Fruit fly (Drosophila melanogaster) S2 (cell line): ENCODE data around the gene Orp8.

ENCODE experiments used
- CG8478 ChIP-seq: fragments of >200 bp; optimal IDR thresholded peaks from 2 replicates; lab custom pipeline; 2018
- CTCF ChIP-seq, 2 experiments: fragments of >200 bp; optimal IDR thresholded peaks; 2 replicates each; lab custom pipeline; 2018

Orp8 gene

dm6 chr3R:20276760-20277159, 32.4 kb upstream of the Orp8 start:
- no peak for TF ChIP-seq CG8478 (lab: Kevin White, UChicago)

dm6 chr3R:20280518-20280981, 28.6 kb upstream of the Orp8 start:
- no peak for TF ChIP-seq CTCF (optimal IDR thresholded peaks at IDR 0.05; lab: Kevin White, UChicago)
- TF ChIP-seq CG8478 (lab: Kevin White, UChicago) = no peak

DNA sequence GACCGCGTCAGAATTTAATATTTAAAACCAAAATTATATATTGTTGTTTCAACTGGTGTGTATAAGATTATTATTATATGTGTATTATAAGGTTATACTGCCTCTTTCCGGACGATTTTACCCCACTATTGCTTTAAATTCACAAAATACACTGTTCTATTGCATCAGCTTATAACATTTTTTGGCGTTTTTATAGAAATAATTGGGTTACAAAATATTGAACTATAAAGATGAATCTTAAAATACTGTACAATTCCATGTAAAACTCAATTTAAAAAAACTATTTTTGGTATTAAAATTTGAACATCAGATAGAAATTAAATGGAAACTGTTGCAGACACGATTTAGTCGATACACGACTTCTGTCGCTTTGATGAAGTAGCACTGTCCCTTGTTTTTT, 27.0 kb upstream of the Orp8 start:
- TF ChIP-seq CG8478 (lab: Kevin White, UChicago) = no peak
- no peak for TF ChIP-seq CTCF (optimal IDR thresholded peaks at IDR 0.05; lab: Kevin White, UChicago)

- TF ChIP-seq CG8478 (lab: Kevin White, UChicago) = no peak
- TF ChIP-seq CTCF (optimal IDR thresholded peaks at IDR 0.05; lab: Kevin White, UChicago) = no peak
Observed at dm6 chr3R:20282769-20283530, 26.2 kb upstream of the Orp8 start.

DNA sequence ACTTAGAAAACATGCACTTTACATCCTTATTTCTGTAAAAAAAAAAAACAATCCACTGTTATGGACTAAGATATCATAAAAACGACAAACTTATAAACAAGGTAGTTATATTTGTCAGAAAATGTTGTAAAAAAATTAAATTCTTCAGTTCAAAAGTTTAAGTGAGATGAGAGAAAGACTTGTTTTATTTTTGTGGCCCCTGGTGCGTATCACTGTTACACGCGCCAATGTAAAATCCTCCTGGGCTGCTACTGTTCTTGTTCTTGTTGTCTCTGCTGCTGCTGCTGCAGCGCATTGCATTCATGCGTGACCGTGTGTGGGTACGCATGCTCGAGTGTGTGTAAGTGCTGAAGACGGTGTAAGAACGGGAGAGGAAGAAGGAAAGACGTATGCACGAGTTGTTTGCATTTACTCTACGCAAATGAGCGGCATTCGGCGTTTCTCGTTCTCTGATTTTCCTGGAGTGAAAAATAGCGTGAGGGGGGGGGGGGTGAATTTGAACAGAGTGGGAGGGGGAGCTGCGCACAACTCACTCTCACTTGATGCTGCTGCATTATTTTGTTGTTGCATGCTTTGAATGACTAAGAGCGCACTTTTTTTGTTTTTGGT, 25.5 kb upstream of the Orp8 start:
- TF ChIP-seq CTCF (optimal IDR thresholded peaks at IDR 0.05; lab: Kevin White, UChicago) (no peak), CG8478 (lab: Kevin White, UChicago) (no peak)

- TF ChIP-seq CTCF (optimal IDR thresholded peaks at IDR 0.05; lab: Kevin White, UChicago) (no peak), CG8478 (lab: Kevin White, UChicago) (no peak)
Observed at dm6 chr3R:20284140-20284911, 24.8 kb upstream of the Orp8 start.

dm6 chr3R:20285678-20286449, 23.3 kb upstream of the Orp8 start:
- TF ChIP-seq CTCF (optimal IDR thresholded peaks at IDR 0.05; lab: Kevin White, UChicago) (no peak), CG8478 (lab: Kevin White, UChicago) (no peak)

DNA sequence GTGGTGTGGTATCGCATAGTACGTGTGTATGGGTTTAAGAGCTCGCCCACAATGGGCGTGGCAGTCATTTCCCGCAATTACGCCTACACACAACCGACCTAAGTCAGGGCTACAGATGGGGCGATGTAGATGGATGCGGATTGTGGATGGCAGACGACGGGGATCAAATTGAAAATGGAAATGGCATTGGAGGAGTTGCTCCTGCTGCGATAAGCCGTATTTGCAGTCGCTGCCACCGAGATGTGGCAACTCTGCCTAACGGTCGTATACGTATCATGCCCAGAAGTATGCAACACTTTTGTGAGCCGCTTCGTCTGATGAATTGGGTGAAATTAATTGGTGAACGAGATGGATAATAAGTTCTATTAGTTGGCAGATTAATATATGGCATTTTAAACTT, 22.4 kb upstream of the Orp8 start:
- no peak for TF ChIP-seq CG8478 (lab: Kevin White, UChicago)
- peak; percentile 17 to 32 for TF ChIP-seq CTCF (optimal IDR thresholded peaks at IDR 0.05; lab: Kevin White, UChicago)

- TF ChIP-seq CTCF (optimal IDR thresholded peaks at IDR 0.05; lab: Kevin White, UChicago) = no peak
- TF ChIP-seq CG8478 (lab: Kevin White, UChicago) = no peak
Observed at dm6 chr3R:20288069-20288468, 21.1 kb upstream of the Orp8 start.

- TF ChIP-seq CG8478 (lab: Kevin White, UChicago) (no peak), CTCF (optimal IDR thresholded peaks at IDR 0.05; lab: Kevin White, UChicago) (no peak)
Observed at dm6 chr3R:20288564-20288963, 20.6 kb upstream of the Orp8 start.

DNA sequence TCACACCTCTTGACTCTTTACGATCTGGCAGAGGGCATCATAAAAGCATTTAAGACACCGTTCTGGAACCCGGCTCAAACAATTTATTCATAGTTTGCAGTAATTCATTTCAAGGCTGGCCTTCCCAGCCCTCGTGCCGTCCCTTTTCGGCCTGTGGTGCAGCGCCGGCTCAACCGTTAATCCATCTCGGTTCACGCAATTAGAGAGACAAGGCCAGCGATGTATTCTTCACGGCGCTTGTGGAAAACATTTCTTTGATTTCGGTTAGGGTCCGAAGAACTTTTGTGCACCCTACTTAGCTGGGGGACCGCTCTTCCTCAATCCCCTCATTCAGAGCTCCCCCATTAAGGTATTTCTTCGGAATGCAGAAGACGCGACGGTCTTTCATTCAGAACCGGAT, 18.0 kb upstream of the Orp8 start:
- TF ChIP-seq CG8478 (lab: Kevin White, UChicago) (no peak), CTCF (optimal IDR thresholded peaks at IDR 0.05; lab: Kevin White, UChicago) (no peak)

DNA sequence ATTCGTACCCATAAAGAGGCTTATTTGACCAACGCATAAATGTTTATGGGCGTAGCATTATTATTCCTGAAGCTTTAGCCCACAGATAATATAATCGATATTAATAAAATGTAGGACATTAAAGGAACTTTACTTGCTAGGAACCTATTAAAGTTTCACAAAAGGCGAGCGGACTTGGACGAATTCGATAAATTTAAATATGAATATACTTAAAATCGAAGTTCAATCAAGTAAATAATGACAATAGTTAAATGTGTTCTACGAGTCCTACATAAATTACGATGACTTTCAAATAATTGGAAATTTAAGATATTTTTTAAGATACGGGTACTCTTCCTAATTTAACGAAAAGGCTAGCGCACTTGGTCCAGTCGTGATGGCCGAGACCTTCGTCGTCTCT, 17.6 kb upstream of the Orp8 start:
- TF ChIP-seq CG8478 (lab: Kevin White, UChicago) = no peak
- TF ChIP-seq CTCF (optimal IDR thresholded peaks at IDR 0.05; lab: Kevin White, UChicago) = no peak

- TF ChIP-seq CTCF (optimal IDR thresholded peaks at IDR 0.05; lab: Kevin White, UChicago) (peak in 1 of 2 experiments; percentile 27), CG8478 (lab: Kevin White, UChicago) (no peak)
Observed at dm6 chr3R:20292030-20292879, 16.9 kb upstream of the Orp8 start.
